Worm (Caenorhabditis elegans) whole organism, L4/young adult: ENCODE measurements around the gene R03G8.1.

Source experiments
- W03F9.2 ChIP-seq: fragments of 150-350 bp; optimal IDR thresholded peaks from 2 replicates; lab custom pipeline; 2014; ENCODE audit warnings: missing biosample characterization, missing genetic modification characterization
- him-1 ChIP-seq: sonication (generic microtip); optimal IDR thresholded peaks from 2 replicates; lab custom pipeline; 2016; ENCODE audit warnings: missing genotype, missing genetic modification reagents, missing genetic modification characterization, missing compliant biosample characterization

DNA sequence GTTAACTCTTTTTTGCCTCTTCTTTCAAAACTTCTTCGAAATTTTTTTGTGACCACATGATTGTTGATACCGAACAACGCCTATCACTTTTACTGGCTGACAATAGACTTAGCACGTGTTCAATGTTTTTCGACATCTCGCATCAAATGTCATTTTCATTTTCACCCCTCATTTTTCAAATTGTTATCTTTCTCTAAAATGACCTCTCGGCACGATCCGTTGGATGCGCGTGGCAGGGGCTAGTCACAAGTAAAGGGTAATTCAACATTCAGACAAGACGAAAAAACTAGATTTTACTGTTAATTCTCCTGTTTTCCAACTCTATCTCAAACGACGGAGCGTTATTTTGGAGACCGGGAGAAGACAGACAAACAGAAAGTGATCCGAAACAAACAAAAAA lies 29.1 kb downstream of the R03G8.1 start, which contains the start of gene F17H10.2:
- TF ChIP-seq him-1 (no peak), W03F9.2 (no peak)
